Worm (Caenorhabditis elegans) whole organism, midembryonic: ENCODE measurements around the gene F26A1.7.

Experiments used
- flt-1 ChIP-seq: fragments of 200-800 bp; sonication (Bioruptor generic); IDR thresholded peaks from 2 replicates; pipeline ENCODE4 v1.3.6; 2022; ENCODE audit warnings: missing genetic modification characterization, missing compliant biosample characterization
- ref-1 ChIP-seq: fragments of 200-800 bp; sonication (Bioruptor generic); conservative IDR thresholded peaks from 2 replicates; pipeline ENCODE4 v1.3.6; 2022; ENCODE audit warnings: missing genetic modification reagents, missing genetic modification characterization, missing compliant biosample characterization
- tab-1 ChIP-seq: fragments of 200-800 bp; sonication (Bioruptor generic); IDR thresholded peaks from 2 replicates; pipeline ENCODE4 v1.3.6; 2022; ENCODE audit warnings: missing genetic modification characterization, missing compliant biosample characterization
- ztf-23 ChIP-seq: fragments of 200-800 bp; sonication (Bioruptor generic); IDR thresholded peaks from 2 replicates; pipeline ENCODE4 v1.3.6; 2022; ENCODE audit warnings: missing genetic modification reagents, missing genetic modification characterization, missing compliant biosample characterization

DNA sequence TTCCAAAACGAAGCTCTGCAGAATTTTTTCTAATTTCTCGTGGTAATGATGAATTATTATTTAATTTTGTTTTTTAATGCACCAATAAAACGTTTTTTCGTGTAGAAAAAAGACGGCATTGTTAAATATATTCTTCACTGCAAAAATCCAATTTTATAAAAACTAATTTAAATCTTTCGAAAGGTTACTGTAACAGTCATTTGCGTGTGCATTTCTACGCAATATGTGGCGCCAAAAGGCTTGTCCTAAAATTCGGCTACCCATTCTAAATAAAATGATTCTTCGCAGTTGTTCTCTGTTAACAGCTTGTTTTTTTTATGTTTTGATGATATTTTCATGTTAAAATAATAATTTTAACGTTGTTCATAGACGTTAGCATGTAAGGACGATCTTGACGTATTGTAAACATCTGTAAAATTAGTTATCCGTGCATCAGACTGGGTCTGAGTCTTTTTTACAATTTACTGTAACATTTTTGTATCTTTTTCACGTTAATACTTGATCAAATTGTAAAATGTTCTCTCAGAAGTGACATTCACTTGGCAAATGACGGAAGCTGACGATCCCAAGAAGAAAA, 27.1 kb downstream of the F26A1.7 start, which contains the start of gene mip-1:
- TF ChIP-seq ref-1 (GFP tag; lab: Robert Waterston, UW) (no peak), ztf-23 (GFP tag; lab: Robert Waterston, UW) (no peak), flt-1 (no peak), tab-1 (GFP tag; lab: Robert Waterston, UW) (no peak)
